Worm (Caenorhabditis elegans) whole organism, young adult: ENCODE data around the gene irld-25.
"Not testable (repeated sequence)": the region's sequence is repeated elsewhere in the genome, so short reads cannot be mapped to it uniquely, and the experiment has no call there.

Experiments
- B0035.1 ChIP-seq: sonication (generic microtip); optimal IDR thresholded peaks from 2 replicates; lab custom pipeline; 2016; ENCODE audit warnings: missing genetic modification characterization, mild to moderate bottlenecking, missing compliant biosample characterization, missing genotype, missing genetic modification reagents
- B0336.3 ChIP-seq: fragments of 200-800 bp; sonication (Bioruptor generic); IDR thresholded peaks from 2 replicates; pipeline ENCODE4 v1.3.6; 2022; ENCODE audit warnings: missing genetic modification characterization, missing compliant biosample characterization
- C06A6.2 ChIP-seq: fragments of 200-800 bp; sonication (Bioruptor generic); conservative IDR thresholded peaks from 2 replicates; pipeline ENCODE4 v1.3.6; 2022; ENCODE audit warnings: missing genetic modification characterization, missing compliant biosample characterization
- C17E4.6 ChIP-seq: fragments of 200-800 bp; sonication (Bioruptor generic); IDR thresholded peaks from 2 replicates; pipeline ENCODE4 v1.3.6; 2022; ENCODE audit warnings: missing genetic modification reagents, missing genetic modification characterization, missing compliant biosample characterization
- D2030.7 ChIP-seq: fragments of 200-800 bp; sonication (Bioruptor generic); IDR thresholded peaks from 2 replicates; pipeline ENCODE4 v1.3.6; 2022; ENCODE audit warnings: missing genetic modification reagents, missing genetic modification characterization, missing compliant biosample characterization
- F52B5.7 ChIP-seq: sonication (generic microtip); optimal IDR thresholded peaks from 2 replicates; lab custom pipeline; 2016; ENCODE audit warnings: mild to moderate bottlenecking, missing genetic modification characterization, missing compliant biosample characterization
- F55B11.4 ChIP-seq: sonication (generic microtip); optimal IDR thresholded peaks from 2 replicates; lab custom pipeline; 2016; ENCODE audit warnings: missing compliant biosample characterization, missing genetic modification characterization, borderline replicate concordance; ENCODE audit not compliant: insufficient read depth
- F57C9.4 ChIP-seq: sonication (generic microtip); optimal IDR thresholded peaks from 2 replicates; lab custom pipeline; 2017; ENCODE audit warnings: mild to moderate bottlenecking, missing genetic modification characterization, missing compliant biosample characterization
- T07F8.4 ChIP-seq: sonication (generic microtip); optimal IDR thresholded peaks from 2 replicates; lab custom pipeline; 2016; ENCODE audit warnings: mild to moderate bottlenecking, missing genetic modification characterization, moderate library complexity, missing compliant biosample characterization
- Y79H2A.3 ChIP-seq: fragments of 200-800 bp; sonication (Bioruptor generic); conservative IDR thresholded peaks from 2 replicates; pipeline ENCODE4 v1.3.6; 2022; ENCODE audit warnings: missing genetic modification reagents, missing genetic modification characterization, missing compliant biosample characterization
- ama-1 ChIP-seq, 3 experiments: fragments of 150-350 bp in 1 of 3; sonication (generic microtip) in 2 of 3; optimal IDR thresholded peaks; 2 replicates each; lab custom pipeline; 2014 to 2018; ENCODE audit warnings: missing biosample characterization in 2 of 3, missing genetic modification characterization in 2 of 3, missing genetic modification reagents in 2 of 3
- aptf-3 ChIP-seq: fragments of 200-800 bp; sonication (Bioruptor generic); IDR thresholded peaks from 2 replicates; pipeline ENCODE4 v1.3.6; 2022; ENCODE audit warnings: missing genetic modification characterization, missing compliant biosample characterization
- attf-5 ChIP-seq: fragments of 200-800 bp; sonication (Bioruptor generic); optimal IDR thresholded peaks from 2 replicates; lab custom pipeline; 2018; ENCODE audit warnings: mild to moderate bottlenecking, missing genetic modification characterization, missing compliant biosample characterization
- bed-1 ChIP-seq: fragments of 200-800 bp; sonication (Bioruptor generic); IDR thresholded peaks from 2 replicates; pipeline ENCODE4 v1.3.6; 2022; ENCODE audit warnings: missing genetic modification reagents, missing genetic modification characterization, missing compliant biosample characterization
- dox-1 ChIP-seq: fragments of 200-800 bp; sonication (Bioruptor generic); IDR thresholded peaks from 2 replicates; pipeline ENCODE4 v1.3.6; 2022; ENCODE audit warnings: missing genetic modification reagents, missing genetic modification characterization, missing compliant biosample characterization
- egl-44 ChIP-seq: fragments of 200-800 bp; sonication (Bioruptor generic); IDR thresholded peaks from 2 replicates; pipeline ENCODE4 v1.3.6; 2022; ENCODE audit warnings: missing genetic modification reagents, missing genetic modification characterization, missing compliant biosample characterization
- egrh-3 ChIP-seq: fragments of 200-800 bp; sonication (Bioruptor generic); IDR thresholded peaks from 2 replicates; pipeline ENCODE4 v1.3.6; 2022; ENCODE audit warnings: missing genetic modification reagents, missing genetic modification characterization, missing compliant biosample characterization
- ets-4 ChIP-seq: fragments of 200-800 bp; sonication (Bioruptor generic); optimal IDR thresholded peaks from 2 replicates; lab custom pipeline; 2018; ENCODE audit warnings: mild to moderate bottlenecking, missing genetic modification characterization, missing compliant biosample characterization
- hmg-1.2 ChIP-seq: fragments of 200-800 bp; sonication (Bioruptor generic); IDR thresholded peaks from 2 replicates; pipeline ENCODE4 v1.3.6; 2022; ENCODE audit warnings: missing genetic modification reagents, missing genetic modification characterization, missing compliant biosample characterization
- hsf-1 ChIP-seq: fragments of 200-800 bp; sonication (Bioruptor generic); IDR thresholded peaks from 2 replicates; pipeline ENCODE4 v1.3.6; 2022; ENCODE audit warnings: missing genetic modification reagents, missing genetic modification characterization, missing compliant biosample characterization
- lsl-1 ChIP-seq: fragments of 200-800 bp; sonication (Bioruptor generic); optimal IDR thresholded peaks from 2 replicates; lab custom pipeline; 2018; ENCODE audit warnings: mild to moderate bottlenecking, missing genetic modification characterization, moderate library complexity, missing compliant biosample characterization
- nfya-2 ChIP-seq: fragments of 200-800 bp; sonication (Bioruptor generic); IDR thresholded peaks from 2 replicates; pipeline ENCODE4 v1.3.6; 2022; ENCODE audit warnings: missing genetic modification reagents, missing genetic modification characterization, missing compliant biosample characterization
- nfyb-1 ChIP-seq: fragments of 200-800 bp; sonication (Bioruptor generic); IDR thresholded peaks from 2 replicates; pipeline ENCODE4 v1.3.6; 2022; ENCODE audit warnings: missing genetic modification reagents, missing genetic modification characterization, missing compliant biosample characterization
- nhr-80 ChIP-seq: sonication (generic microtip); optimal IDR thresholded peaks from 2 replicates; lab custom pipeline; 2016; ENCODE audit warnings: missing genetic modification characterization, missing compliant biosample characterization
- repo-1 ChIP-seq: sonication (generic microtip); optimal IDR thresholded peaks from 2 replicates; lab custom pipeline; 2017; ENCODE audit warnings: mild to moderate bottlenecking, missing genetic modification characterization, missing compliant biosample characterization
- sdz-38 ChIP-seq: sonication (generic microtip); optimal IDR thresholded peaks from 2 replicates; lab custom pipeline; 2016; ENCODE audit warnings: missing genotype, missing genetic modification characterization, missing compliant biosample characterization
- somi-1 ChIP-seq: fragments of 200-800 bp; sonication (Bioruptor generic); optimal IDR thresholded peaks from 2 replicates; lab custom pipeline; 2018; ENCODE audit warnings: mild to moderate bottlenecking, missing genetic modification characterization, missing compliant biosample characterization
- sptf-2 ChIP-seq: fragments of 200-800 bp; sonication (Bioruptor generic); optimal IDR thresholded peaks from 2 replicates; lab custom pipeline; 2018; ENCODE audit warnings: mild to moderate bottlenecking, missing genetic modification characterization, missing compliant biosample characterization
- zfh-2 ChIP-seq: fragments of 200-800 bp; sonication (Bioruptor generic); conservative IDR thresholded peaks from 2 replicates; pipeline ENCODE4 v1.3.6; 2022; ENCODE audit warnings: missing genetic modification reagents, missing genetic modification characterization, missing compliant biosample characterization
- ztf-18 ChIP-seq: sonication (generic microtip); optimal IDR thresholded peaks from 2 replicates; lab custom pipeline; 2016; ENCODE audit warnings: missing genotype, mild to moderate bottlenecking, missing genetic modification characterization, missing compliant biosample characterization
- ztf-28 ChIP-seq: fragments of 200-800 bp; sonication (Bioruptor generic); IDR thresholded peaks from 2 replicates; pipeline ENCODE4 v1.3.6; 2022; ENCODE audit warnings: missing genetic modification reagents, missing genetic modification characterization, missing compliant biosample characterization
- ztf-3 ChIP-seq: fragments of 200-800 bp; sonication (Bioruptor generic); optimal IDR thresholded peaks from 2 replicates; lab custom pipeline; 2018; ENCODE audit warnings: mild to moderate bottlenecking, missing genetic modification characterization, missing compliant biosample characterization
- ztf-6 ChIP-seq: fragments of 200-800 bp; sonication (Bioruptor generic); IDR thresholded peaks from 2 replicates; pipeline ENCODE4 v1.3.6; 2022; ENCODE audit warnings: missing genetic modification reagents, missing genetic modification characterization, missing compliant biosample characterization

irld-25 gene

ce11 chrV:15256669-15257068, 35.2 kb downstream of the irld-25 start, which contains the start of gene srsx-39:
TSS of gene srsx-39 (minus strand) at chrV:15256769.
- not testable (repeated sequence) for TF ChIP-seq ztf-18 (tag; lab: Kevin White, UChicago); hsf-1 (GFP tag; lab: Robert Waterston, UW); F57C9.4 (tag; lab: Kevin White, UChicago)

ce11 chrV:15259049-15259448, 37.6 kb downstream of the irld-25 start, which contains the start of gene srsx-37:
TSS of gene srsx-37 (minus strand) at chrV:15259149.
- TF ChIP-seq attf-5 (GFP tag; lab: Kevin White, UChicago) (no peak), lsl-1 (GFP tag; lab: Kevin White, UChicago) (no peak), sdz-38 (no peak), F55B11.4 (tag; lab: Kevin White, UChicago) (no peak), ztf-18 (tag; lab: Kevin White, UChicago) (no peak), bed-1 (no peak), hmg-1.2 (no peak), nfyb-1 (GFP tag; lab: Robert Waterston, UW) (no peak), C06A6.2 (GFP tag; lab: Robert Waterston, UW) (no peak), ets-4 (no peak), ama-1 (optimal IDR thresholded peaks at IDR 0.05; lab: Kevin White, UChicago) (no peak), ama-1 (GFP tag; optimal IDR thresholded peaks at IDR 0.05; lab: Kevin White, UChicago) (no peak), aptf-3 (GFP tag; lab: Robert Waterston, UW) (no peak), egrh-3 (GFP tag; lab: Robert Waterston, UW) (no peak), zfh-2 (no peak), D2030.7 (no peak)

ce11 chrV:15259904-15260303, 38.5 kb downstream of the irld-25 start, which contains the start of gene M01B2.8:
TSS of gene M01B2.8 (plus strand) at chrV:15260204.
- TF ChIP-seq Y79H2A.3 (GFP tag; lab: Robert Waterston, UW) (no peak), repo-1 (no peak), B0035.1 (tag; lab: Kevin White, UChicago) (no peak), dox-1 (GFP tag; lab: Robert Waterston, UW) (no peak), ztf-28 (GFP tag; lab: Robert Waterston, UW) (no peak)

- TF ChIP-seq ztf-3 (GFP tag; lab: Kevin White, UChicago); C17E4.6 (GFP tag; lab: Robert Waterston, UW); T07F8.4 (tag; lab: Kevin White, UChicago): not testable (repeated sequence)
Observed at ce11 chrV:15262336-15262735, 40.9 kb downstream of the irld-25 start, which contains the start of gene M01B2.10. TSS of gene M01B2.10 (minus strand) at chrV:15262436.

- no peak for TF ChIP-seq B0336.3 (GFP tag; lab: Robert Waterston, UW)
- no peak for TF ChIP-seq sptf-2 (GFP tag; lab: Kevin White, UChicago)
- no peak for TF ChIP-seq egl-44 (GFP tag; lab: Robert Waterston, UW)
- no peak for TF ChIP-seq F52B5.7 (tag; lab: Kevin White, UChicago)
- no peak for TF ChIP-seq nhr-80 (tag; lab: Kevin White, UChicago)
- no peak for TF ChIP-seq nfya-2 (GFP tag; lab: Robert Waterston, UW)
- no peak for TF ChIP-seq somi-1
- no peak for TF ChIP-seq ztf-6 (GFP tag; lab: Robert Waterston, UW)
- no peak for TF ChIP-seq T07F8.4 (tag; lab: Kevin White, UChicago)
Observed at ce11 chrV:15264131-15264530, 42.7 kb downstream of the irld-25 start, which contains the start of gene M01B2.12. TSS of gene M01B2.12 (minus strand) at chrV:15264231.
